Worm (Caenorhabditis elegans) whole organism, early embryonic: ENCODE measurements around the gene glb-14.

ENCODE experiments used
- B0310.2 ChIP-seq: sonication (generic microtip); optimal IDR thresholded peaks from 2 replicates; lab custom pipeline; 2016; ENCODE audit warnings: mild to moderate bottlenecking, missing genetic modification characterization, missing compliant biosample characterization
- F13C5.2 ChIP-seq: sonication (generic microtip); optimal IDR thresholded peaks from 2 replicates; lab custom pipeline; 2017; ENCODE audit warnings: mild to moderate bottlenecking, missing genetic modification characterization, inconsistent platforms, missing compliant biosample characterization
- ama-1 ChIP-seq: fragments of 150-350 bp; optimal IDR thresholded peaks from 2 replicates; lab custom pipeline; 2014
- ceh-13 ChIP-seq: fragments of 200-800 bp; sonication (Bioruptor generic); optimal IDR thresholded peaks from 2 replicates; lab custom pipeline; 2018; ENCODE audit warnings: mild to moderate bottlenecking, missing genetic modification characterization, missing compliant biosample characterization
- ceh-36 ChIP-seq: sonication (generic microtip); optimal IDR thresholded peaks from 2 replicates; lab custom pipeline; 2016; ENCODE audit warnings: missing genetic modification characterization, inconsistent platforms, missing compliant biosample characterization
- flt-1 ChIP-seq: fragments of 200-800 bp; sonication (Bioruptor generic); IDR thresholded peaks from 2 replicates; pipeline ENCODE4 v1.3.6; 2022; ENCODE audit warnings: missing genetic modification characterization, missing compliant biosample characterization
- pes-1 ChIP-seq: fragments of 200-800 bp; sonication (Bioruptor generic); IDR thresholded peaks from 2 replicates; pipeline ENCODE4 v1.3.6; 2022; ENCODE audit warnings: missing genetic modification reagents, missing genetic modification characterization, missing compliant biosample characterization
- scrt-1 ChIP-seq: fragments of 200-800 bp; sonication (Bioruptor generic); IDR thresholded peaks from 2 replicates; pipeline ENCODE4 v1.3.6; 2022; ENCODE audit warnings: missing genetic modification characterization, missing compliant biosample characterization
- sea-1 ChIP-seq: fragments of 200-800 bp; sonication (Bioruptor generic); conservative IDR thresholded peaks from 2 replicates; pipeline ENCODE4 v1.3.6; 2022; ENCODE audit warnings: missing genetic modification characterization, missing compliant biosample characterization
- tbx-11 ChIP-seq: fragments of 200-800 bp; sonication (Bioruptor generic); IDR thresholded peaks from 2 replicates; pipeline ENCODE4 v1.3.6; 2022; ENCODE audit warnings: missing genetic modification characterization, missing compliant biosample characterization
- tbx-37 ChIP-seq: fragments of 200-800 bp; sonication (Bioruptor generic); conservative IDR thresholded peaks from 2 replicates; pipeline ENCODE4 v1.3.6; 2022; ENCODE audit warnings: missing genetic modification reagents, missing genetic modification characterization, missing compliant biosample characterization
- tra-4 ChIP-seq: sonication (generic microtip); optimal IDR thresholded peaks from 2 replicates; lab custom pipeline; 2017; ENCODE audit warnings: missing genetic modification characterization, missing compliant biosample characterization

ce11 chrV:15559729-15560128 is 14.9 kb upstream of the glb-14 start:
- no peak for TF ChIP-seq sea-1 (GFP tag; lab: Robert Waterston, UW)
- TF ChIP-seq ceh-13 (GFP tag; lab: Kevin White, UChicago), result no peak
- TF ChIP-seq F13C5.2, result no peak
- no peak for TF ChIP-seq tra-4 (tag; lab: Kevin White, UChicago)
- TF ChIP-seq flt-1 (GFP tag; lab: Robert Waterston, UW), result no peak
- no peak for TF ChIP-seq B0310.2 (tag; lab: Kevin White, UChicago)
- no peak for TF ChIP-seq ama-1 (lab: Kevin White, UChicago)
- no peak for TF ChIP-seq tbx-37 (GFP tag; lab: Robert Waterston, UW)
- no peak for TF ChIP-seq ceh-36
- no peak for TF ChIP-seq pes-1 (GFP tag; lab: Robert Waterston, UW)
- no peak for TF ChIP-seq tbx-11 (GFP tag; lab: Robert Waterston, UW)
- no peak for TF ChIP-seq scrt-1 (GFP tag; lab: Robert Waterston, UW)
